Worm (Caenorhabditis elegans) whole organism, L3 larva: ENCODE data around the gene spp-9.
A peak's percentile ranks its signal among the peaks of the same experiment; 100 is the strongest.

Experiments
- R02D3.7 ChIP-seq: fragments of 150-350 bp; optimal IDR thresholded peaks from 2 replicates; lab custom pipeline; 2014; ENCODE audit warnings: missing biosample characterization, missing genetic modification characterization
- ZK546.5 ChIP-seq: sonication (generic microtip); optimal IDR thresholded peaks from 2 replicates; lab custom pipeline; 2017; ENCODE audit warnings: missing biosample characterization, missing genetic modification characterization
- aly-2 ChIP-seq: fragments of 150-350 bp; optimal IDR thresholded peaks from 2 replicates; lab custom pipeline; 2014; ENCODE audit warnings: missing biosample characterization, missing genetic modification characterization
- ama-1 ChIP-seq: fragments of 150-350 bp; optimal IDR thresholded peaks from 2 replicates; lab custom pipeline; 2018
- ceh-16 ChIP-seq: sonication (generic microtip); optimal IDR thresholded peaks from 2 replicates; lab custom pipeline; 2017; ENCODE audit warnings: missing biosample characterization, missing genetic modification characterization
- ceh-28 ChIP-seq: fragments of 150-350 bp; optimal IDR thresholded peaks from 2 replicates; lab custom pipeline; 2014; ENCODE audit warnings: missing biosample characterization, missing genetic modification reagents, missing genetic modification characterization
- ceh-82 ChIP-seq: fragments of 150-350 bp; optimal IDR thresholded peaks from 2 replicates; lab custom pipeline; 2014; ENCODE audit warnings: missing biosample characterization, missing genetic modification characterization
- ceh-9 ChIP-seq: sonication (generic microtip); optimal IDR thresholded peaks from 2 replicates; lab custom pipeline; 2018; ENCODE audit warnings: missing biosample characterization, missing genetic modification characterization
- daf-12 ChIP-seq: fragments of 150-350 bp; optimal IDR thresholded peaks from 2 replicates; lab custom pipeline; 2014; ENCODE audit warnings: missing biosample characterization, missing genetic modification reagents, missing genetic modification characterization
- egl-27 ChIP-seq: sonication (generic microtip); optimal IDR thresholded peaks from 4 replicates; lab custom pipeline; 2017; ENCODE audit warnings: missing biosample characterization, missing genetic modification reagents, missing genetic modification characterization
- egl-5 ChIP-seq: fragments of 150-350 bp; optimal IDR thresholded peaks from 2 replicates; lab custom pipeline; 2017; ENCODE audit warnings: missing biosample characterization, missing genetic modification reagents, missing genetic modification characterization, inconsistent platforms
- elt-1 ChIP-seq: fragments of 150-350 bp; optimal IDR thresholded peaks from 2 replicates; lab custom pipeline; 2014; ENCODE audit warnings: missing biosample characterization, missing genetic modification characterization
- elt-2 ChIP-seq: sonication (generic microtip); optimal IDR thresholded peaks from 2 replicates; lab custom pipeline; 2016; ENCODE audit warnings: missing genetic modification reagents, mild to moderate bottlenecking, missing genetic modification characterization, missing compliant biosample characterization
- elt-3 ChIP-seq, 3 experiments: fragments of 150-350 bp in 1 of 3; sonication (generic microtip) in 2 of 3; optimal IDR thresholded peaks; 2 replicates in 2 of 3; 4 replicates in 1 of 3; lab custom pipeline; 2014 to 2017; ENCODE audit warnings: missing biosample characterization in 3 of 3, missing genetic modification characterization in 3 of 3
- eor-1 ChIP-seq, 2 experiments: fragments of 150-350 bp; optimal IDR thresholded peaks; 2 replicates each; lab custom pipeline; 2014 to 2018; ENCODE audit warnings: missing biosample characterization in 2 of 2, missing genetic modification characterization in 2 of 2
- fkh-10 ChIP-seq: sonication (generic microtip); optimal IDR thresholded peaks from 2 replicates; lab custom pipeline; 2017; ENCODE audit warnings: missing biosample characterization, missing genetic modification reagents, missing genetic modification characterization
- fkh-2 ChIP-seq: fragments of 150-350 bp; optimal IDR thresholded peaks from 2 replicates; lab custom pipeline; 2014; ENCODE audit warnings: missing biosample characterization, missing genetic modification reagents, missing genetic modification characterization
- fos-1 ChIP-seq: fragments of 150-350 bp; optimal IDR thresholded peaks from 2 replicates; lab custom pipeline; 2014; ENCODE audit warnings: missing biosample characterization, missing genetic modification characterization
- hmg-11 ChIP-seq: sonication (generic microtip); optimal IDR thresholded peaks from 2 replicates; lab custom pipeline; 2016; ENCODE audit warnings: missing genetic modification characterization, missing compliant biosample characterization
- jun-1 ChIP-seq: fragments of 150-350 bp; optimal IDR thresholded peaks from 2 replicates; lab custom pipeline; 2014; ENCODE audit warnings: missing biosample characterization, missing genetic modification reagents, missing genetic modification characterization
- lin-15B ChIP-seq: fragments of 150-350 bp; optimal IDR thresholded peaks from 2 replicates; lab custom pipeline; 2014; ENCODE audit warnings: missing biosample characterization, missing genetic modification characterization
- lin-39 ChIP-seq: fragments of 150-350 bp; optimal IDR thresholded peaks from 2 replicates; lab custom pipeline; 2018; ENCODE audit warnings: missing biosample characterization, missing genetic modification reagents, missing genetic modification characterization
- lsy-12 ChIP-seq: sonication (generic microtip); optimal IDR thresholded peaks from 2 replicates; lab custom pipeline; 2016; ENCODE audit warnings: mild to moderate bottlenecking, missing genetic modification characterization, missing compliant biosample characterization
- mdl-1 ChIP-seq: fragments of 150-350 bp; optimal IDR thresholded peaks from 2 replicates; lab custom pipeline; 2014; ENCODE audit warnings: missing biosample characterization, missing genetic modification characterization
- mml-1 ChIP-seq: fragments of 150-350 bp; sonication (generic microtip); optimal IDR thresholded peaks from 3 replicates; lab custom pipeline; 2014; ENCODE audit warnings: missing biosample characterization, missing genetic modification characterization
- nfya-1 ChIP-seq: sonication (generic microtip); optimal IDR thresholded peaks from 2 replicates; lab custom pipeline; 2017; ENCODE audit warnings: missing genetic modification characterization, mild to moderate bottlenecking, missing compliant biosample characterization, antibody characterized with exemption, moderate library complexity; ENCODE audit not compliant: insufficient read depth
- nhr-11 ChIP-seq: fragments of 150-350 bp; optimal IDR thresholded peaks from 2 replicates; lab custom pipeline; 2014; ENCODE audit warnings: missing biosample characterization, missing genetic modification characterization
- nhr-12 ChIP-seq: fragments of 150-350 bp; optimal IDR thresholded peaks from 2 replicates; lab custom pipeline; 2014; ENCODE audit warnings: missing biosample characterization, missing genetic modification characterization
- nhr-23 ChIP-seq: fragments of 150-350 bp; optimal IDR thresholded peaks from 2 replicates; lab custom pipeline; 2014; ENCODE audit warnings: missing biosample characterization, missing genetic modification reagents, missing genetic modification characterization
- nhr-237 ChIP-seq: fragments of 150-350 bp; optimal IDR thresholded peaks from 2 replicates; lab custom pipeline; 2014; ENCODE audit warnings: missing biosample characterization, missing genetic modification characterization
- nhr-25 ChIP-seq: sonication (generic microtip); optimal IDR thresholded peaks from 2 replicates; lab custom pipeline; 2017; ENCODE audit warnings: missing biosample characterization, missing genetic modification characterization
- nhr-28 ChIP-seq: fragments of 150-350 bp; optimal IDR thresholded peaks from 2 replicates; lab custom pipeline; 2014; ENCODE audit warnings: missing biosample characterization, missing genetic modification characterization
- nhr-43 ChIP-seq: sonication (generic microtip); optimal IDR thresholded peaks from 2 replicates; lab custom pipeline; 2016; ENCODE audit warnings: mild to moderate bottlenecking, missing genetic modification characterization, missing compliant biosample characterization; ENCODE audit not compliant: poor library complexity, severe bottlenecking
- nhr-67 ChIP-seq: fragments of 150-350 bp; optimal IDR thresholded peaks from 2 replicates; lab custom pipeline; 2014; ENCODE audit warnings: missing biosample characterization, missing genetic modification characterization
- nhr-76 ChIP-seq: fragments of 150-350 bp; sonication (generic microtip); optimal IDR thresholded peaks from 5 replicates; lab custom pipeline; 2014; ENCODE audit warnings: missing biosample characterization, missing genetic modification characterization
- nhr-77 ChIP-seq: fragments of 150-350 bp; optimal IDR thresholded peaks from 2 replicates; lab custom pipeline; 2014; ENCODE audit warnings: missing biosample characterization, missing genetic modification characterization
- pha-4 ChIP-seq: fragments of 150-350 bp; optimal IDR thresholded peaks from 2 replicates; lab custom pipeline; 2014; ENCODE audit warnings: missing biosample characterization, missing genetic modification reagents, missing genetic modification characterization
- pqm-1 ChIP-seq: fragments of 150-350 bp; optimal IDR thresholded peaks from 2 replicates; lab custom pipeline; 2017; ENCODE audit warnings: missing biosample characterization, missing genetic modification characterization, inconsistent platforms
- sea-2 ChIP-seq: fragments of 150-350 bp; sonication (generic microtip); optimal IDR thresholded peaks from 4 replicates; lab custom pipeline; 2014; ENCODE audit warnings: missing biosample characterization, missing genetic modification reagents, missing genetic modification characterization
- skn-1 ChIP-seq: fragments of 150-350 bp; optimal IDR thresholded peaks from 2 replicates; lab custom pipeline; 2014; ENCODE audit warnings: missing biosample characterization, missing genetic modification characterization
- snpc-4 ChIP-seq: fragments of 150-350 bp; optimal IDR thresholded peaks from 2 replicates; lab custom pipeline; 2014; ENCODE audit warnings: missing biosample characterization, missing genetic modification characterization
- tbx-2 ChIP-seq: sonication (generic microtip); optimal IDR thresholded peaks from 2 replicates; lab custom pipeline; 2016; ENCODE audit warnings: mild to moderate bottlenecking, missing genetic modification characterization, missing compliant biosample characterization
- unc-39 ChIP-seq: sonication (generic microtip); optimal IDR thresholded peaks from 4 replicates; lab custom pipeline; 2017; ENCODE audit warnings: missing biosample characterization, missing genetic modification characterization
- unc-62 ChIP-seq: fragments of 150-350 bp; sonication (generic microtip); optimal IDR thresholded peaks from 4 replicates; lab custom pipeline; 2014; ENCODE audit warnings: missing biosample characterization, missing genetic modification reagents, missing genetic modification characterization
- zag-1 ChIP-seq: fragments of 150-350 bp; optimal IDR thresholded peaks from 2 replicates; lab custom pipeline; 2014; ENCODE audit warnings: missing biosample characterization, missing genetic modification characterization
- ztf-11 ChIP-seq: fragments of 150-350 bp; optimal IDR thresholded peaks from 2 replicates; lab custom pipeline; 2014; ENCODE audit warnings: missing biosample characterization, missing genetic modification characterization
- ztf-4 ChIP-seq: fragments of 150-350 bp; optimal IDR thresholded peaks from 2 replicates; lab custom pipeline; 2014; ENCODE audit warnings: missing biosample characterization, missing genetic modification characterization

Gene spp-9

ce11 chrX:11466444-11467319 lies 20.9 kb upstream of the spp-9 start:
- no peak for TF ChIP-seq daf-12 (tag; lab: Kevin White, UChicago)
- peak; percentile 83 for TF ChIP-seq pha-4 (tag; lab: Kevin White, UChicago)

- TF ChIP-seq ceh-28 (tag; lab: Kevin White, UChicago) (no peak), ztf-4 (peak; percentile 60), aly-2 (no peak), elt-3 (tag; optimal IDR thresholded peaks at IDR 0.05; lab: Kevin White, UChicago) (no peak), nhr-23 (tag; lab: Kevin White, UChicago) (no peak), lin-15B (tag; lab: Kevin White, UChicago) (peak; percentile 13), elt-2 (tag; lab: Kevin White, UChicago) (peak; percentile 49), nhr-12 (tag; lab: Kevin White, UChicago) (no peak), nhr-28 (tag; lab: Kevin White, UChicago) (no peak), unc-39 (tag; lab: Kevin White, UChicago) (no peak), ceh-82 (tag; lab: Kevin White, UChicago) (no peak), lsy-12 (tag; lab: Kevin White, UChicago) (peak; percentile 8), hmg-11 (peak; percentile 32), ceh-9 (tag; lab: Kevin White, UChicago) (no peak), nhr-76 (tag; lab: Kevin White, UChicago) (no peak), nhr-67 (tag; lab: Kevin White, UChicago) (no peak), jun-1 (tag; lab: Kevin White, UChicago) (peak; percentile 35), nhr-25 (tag; lab: Kevin White, UChicago) (no peak), mml-1 (no peak), pqm-1 (tag; lab: Kevin White, UChicago) (peak; percentile 25), ama-1 (peak; percentile 20), fkh-10 (peak; percentile 77), fos-1 (tag; lab: Kevin White, UChicago) (no peak), elt-1 (tag; lab: Kevin White, UChicago) (no peak), nhr-77 (tag; lab: Kevin White, UChicago) (no peak), egl-5 (tag; lab: Kevin White, UChicago) (peak; percentile 30), ceh-16 (tag; lab: Kevin White, UChicago) (no peak), daf-12 (tag; lab: Kevin White, UChicago) (no peak), tbx-2 (tag; lab: Kevin White, UChicago) (peak; percentile 53), snpc-4 (tag; lab: Kevin White, UChicago) (peak; percentile 65), fkh-2 (peak; percentile 10), nhr-237 (tag; lab: Kevin White, UChicago) (no peak), sea-2 (GFP tag; lab: Kevin White, UChicago) (no peak), eor-1 (tag; optimal IDR thresholded peaks at IDR 0.05; lab: Kevin White, UChicago) (no peak), nhr-11 (tag; lab: Kevin White, UChicago) (peak; percentile 12), egl-27 (tag; lab: Kevin White, UChicago) (peak; percentile 29), zag-1 (tag; lab: Kevin White, UChicago) (no peak), mdl-1 (tag; lab: Kevin White, UChicago) (peak; percentile 67), nhr-43 (tag; lab: Kevin White, UChicago) (no peak), pha-4 (tag; lab: Kevin White, UChicago) (peak; percentile 37), R02D3.7 (tag; lab: Kevin White, UChicago) (no peak), ztf-11 (tag; lab: Kevin White, UChicago) (no peak), nfya-1 (tag; lab: Kevin White, UChicago) (peak; percentile 89), unc-62 (peak; percentile 29), ZK546.5 (tag; lab: Kevin White, UChicago) (no peak), lin-39 (tag; lab: Kevin White, UChicago) (peak; percentile 90), skn-1 (tag; lab: Kevin White, UChicago) (peak; percentile 56)
Measured at ce11 chrX:11467320-11467732, 20.3 kb upstream of the spp-9 start.
